Worm (Caenorhabditis elegans) whole organism, L4 larva: ENCODE measurements around the gene rme-1.

Source experiments
- F37D6.2 ChIP-seq: sonication (generic microtip); optimal IDR thresholded peaks from 2 replicates; lab custom pipeline; 2016; ENCODE audit warnings: mild to moderate bottlenecking, missing genetic modification characterization, missing compliant biosample characterization
- F44E2.7 ChIP-seq: fragments of 200-800 bp; sonication (Bioruptor generic); IDR thresholded peaks from 2 replicates; pipeline ENCODE4 v2.1.2; 2022; ENCODE audit warnings: missing genetic modification characterization, missing compliant biosample characterization
- F49E8.2 ChIP-seq: sonication (generic microtip); optimal IDR thresholded peaks from 2 replicates; lab custom pipeline; 2016; ENCODE audit warnings: missing compliant biosample characterization, mild to moderate bottlenecking, missing genetic modification characterization, borderline replicate concordance
- R02D3.7 ChIP-seq: fragments of 150-350 bp; sonication (generic microtip); optimal IDR thresholded peaks from 3 replicates; lab custom pipeline; 2014; ENCODE audit warnings: missing biosample characterization, missing genetic modification characterization
- T26A8.4 ChIP-seq: fragments of 200-800 bp; sonication (Bioruptor generic); IDR thresholded peaks from 2 replicates; pipeline ENCODE4 v1.3.6; 2022; ENCODE audit warnings: missing genetic modification characterization, missing compliant biosample characterization
- Y48G9A.11 ChIP-seq: fragments of 200-800 bp; sonication (Bioruptor generic); IDR thresholded peaks from 2 replicates; pipeline ENCODE4 v1.3.6; 2022; ENCODE audit warnings: missing genetic modification reagents, missing genetic modification characterization, missing compliant biosample characterization
- Y75B8A.6 ChIP-seq: fragments of 200-800 bp; sonication (Bioruptor generic); IDR thresholded peaks from 2 replicates; pipeline ENCODE4 v1.3.6; 2022; ENCODE audit warnings: missing genetic modification reagents, missing genetic modification characterization, missing compliant biosample characterization
- ZK337.2 ChIP-seq: fragments of 200-800 bp; sonication (Bioruptor generic); IDR thresholded peaks from 2 replicates; pipeline ENCODE4 v1.3.6; 2022; ENCODE audit warnings: missing genetic modification reagents, missing genetic modification characterization, missing compliant biosample characterization
- ZK546.5 ChIP-seq, 2 experiments: sonication (generic microtip); optimal IDR thresholded peaks; 2 replicates each; lab custom pipeline; 2017; ENCODE audit warnings: missing biosample characterization in 2 of 2, missing genetic modification characterization in 2 of 2
- ama-1 ChIP-seq: fragments of 150-350 bp; optimal IDR thresholded peaks from 2 replicates; lab custom pipeline; 2014; ENCODE audit warnings: inconsistent platforms, mixed read lengths
- arid-1 ChIP-seq: fragments of 200-800 bp; sonication (Bioruptor generic); conservative IDR thresholded peaks from 2 replicates; pipeline ENCODE4 v1.3.6; 2022; ENCODE audit warnings: missing genetic modification reagents, missing genetic modification characterization, missing compliant biosample characterization
- attf-4 ChIP-seq: sonication (generic microtip); optimal IDR thresholded peaks from 3 replicates; lab custom pipeline; 2017; ENCODE audit warnings: missing biosample characterization, missing genetic modification characterization
- ceh-20 ChIP-seq: fragments of 200-800 bp; sonication (Bioruptor generic); IDR thresholded peaks from 2 replicates; pipeline ENCODE4 v1.3.6; 2022; ENCODE audit warnings: missing genetic modification reagents, missing genetic modification characterization, missing compliant biosample characterization
- ces-1 ChIP-seq: fragments of 150-350 bp; sonication (generic microtip); optimal IDR thresholded peaks from 4 replicates; lab custom pipeline; 2014; ENCODE audit warnings: missing biosample characterization, missing genetic modification reagents, missing genetic modification characterization
- cey-2 ChIP-seq: sonication (generic microtip); optimal IDR thresholded peaks from 3 replicates; lab custom pipeline; 2017; ENCODE audit warnings: missing genetic modification characterization, mild to moderate bottlenecking, missing compliant biosample characterization, antibody characterized with exemption, borderline replicate concordance; ENCODE audit not compliant: insufficient read depth
- ctbp-1 ChIP-seq: fragments of 200-800 bp; sonication (Bioruptor generic); IDR thresholded peaks from 2 replicates; pipeline ENCODE4 v1.3.6; 2022; ENCODE audit warnings: missing genetic modification reagents, missing genetic modification characterization, missing compliant biosample characterization
- dmd-6 ChIP-seq: fragments of 200-800 bp; sonication (Bioruptor generic); IDR thresholded peaks from 2 replicates; pipeline ENCODE4 v1.3.6; 2022; ENCODE audit warnings: missing genetic modification reagents, missing genetic modification characterization, missing compliant biosample characterization
- duxl-1 ChIP-seq: sonication (generic microtip); optimal IDR thresholded peaks from 2 replicates; lab custom pipeline; 2016; ENCODE audit warnings: mild to moderate bottlenecking, missing genetic modification characterization, moderate library complexity, missing compliant biosample characterization; ENCODE audit not compliant: poor library complexity
- dve-1 ChIP-seq: sonication (generic microtip); optimal IDR thresholded peaks from 2 replicates; lab custom pipeline; 2017; ENCODE audit warnings: antibody characterized with exemption, mild to moderate bottlenecking, missing genetic modification characterization, missing compliant biosample characterization; ENCODE audit not compliant: insufficient read depth
- fos-1 ChIP-seq: fragments of 150-350 bp; optimal IDR thresholded peaks from 2 replicates; lab custom pipeline; 2014; ENCODE audit warnings: missing biosample characterization, missing genetic modification characterization
- hlh-30 ChIP-seq: sonication (generic microtip); optimal IDR thresholded peaks from 2 replicates; lab custom pipeline; 2017; ENCODE audit warnings: antibody characterized with exemption, mild to moderate bottlenecking, missing genetic modification characterization, missing compliant biosample characterization; ENCODE audit not compliant: insufficient read depth
- lin-13 ChIP-seq: fragments of 150-350 bp; optimal IDR thresholded peaks from 2 replicates; lab custom pipeline; 2014; ENCODE audit warnings: missing biosample characterization, missing genetic modification reagents, missing genetic modification characterization
- lir-3 ChIP-seq: sonication (generic microtip); optimal IDR thresholded peaks from 2 replicates; lab custom pipeline; 2016; ENCODE audit warnings: mild to moderate bottlenecking, missing genetic modification characterization, missing compliant biosample characterization
- mep-1 ChIP-seq: fragments of 150-350 bp; sonication (generic microtip); optimal IDR thresholded peaks from 3 replicates; lab custom pipeline; 2014; ENCODE audit warnings: missing biosample characterization, missing genetic modification characterization
- mes-2 ChIP-seq: sonication (generic microtip); optimal IDR thresholded peaks from 2 replicates; lab custom pipeline; 2016; ENCODE audit warnings: missing genotype, mild to moderate bottlenecking, missing genetic modification characterization, missing compliant biosample characterization; ENCODE audit not compliant: poor library complexity, severe bottlenecking
- nhr-25 ChIP-seq: sonication (generic microtip); optimal IDR thresholded peaks from 2 replicates; lab custom pipeline; 2017; ENCODE audit warnings: missing genetic modification characterization, mild to moderate bottlenecking, missing compliant biosample characterization, antibody characterized with exemption, moderate library complexity, borderline replicate concordance; ENCODE audit not compliant: insufficient read depth
- nhr-76 ChIP-seq: fragments of 150-350 bp; optimal IDR thresholded peaks from 2 replicates; lab custom pipeline; 2014; ENCODE audit warnings: missing biosample characterization, missing genetic modification characterization
- nhr-77 ChIP-seq: fragments of 150-350 bp; optimal IDR thresholded peaks from 2 replicates; lab custom pipeline; 2014; ENCODE audit warnings: missing biosample characterization, missing genetic modification characterization
- pqm-1 ChIP-seq: sonication (generic microtip); optimal IDR thresholded peaks from 2 replicates; lab custom pipeline; 2017; ENCODE audit warnings: missing biosample characterization, missing genetic modification characterization
- set-16 ChIP-seq: fragments of 200-800 bp; sonication (Bioruptor generic); IDR thresholded peaks from 2 replicates; pipeline ENCODE4 v1.3.6; 2022; ENCODE audit warnings: missing genetic modification reagents, missing genetic modification characterization, missing compliant biosample characterization
- tra-1 ChIP-seq: fragments of 200-800 bp; sonication (Bioruptor generic); IDR thresholded peaks from 2 replicates; pipeline ENCODE4 v1.3.6; 2022; ENCODE audit warnings: missing genetic modification reagents, missing genetic modification characterization, missing compliant biosample characterization
- unc-130 ChIP-seq: sonication (generic microtip); optimal IDR thresholded peaks from 2 replicates; lab custom pipeline; 2016; ENCODE audit warnings: missing genetic modification reagents, missing genetic modification characterization, missing compliant biosample characterization
- unc-62 ChIP-seq, 3 experiments: fragments of 150-350 bp in 1 of 3; sonication (generic microtip); optimal IDR thresholded peaks in 2 of 3; peaks in 1 of 3; 1 replicate in 1 of 3; 2 replicates in 2 of 3; lab custom pipeline; 2014 to 2017; ENCODE audit warnings: missing biosample characterization in 3 of 3, missing genetic modification characterization in 3 of 3, missing genetic modification reagents in 3 of 3, missing genotype in 1 of 3
- zag-1 ChIP-seq: fragments of 150-350 bp; optimal IDR thresholded peaks from 2 replicates; lab custom pipeline; 2014; ENCODE audit warnings: missing biosample characterization, missing genetic modification characterization
- zip-2 ChIP-seq: fragments of 150-350 bp; optimal IDR thresholded peaks from 2 replicates; lab custom pipeline; 2014; ENCODE audit warnings: missing biosample characterization, missing genetic modification characterization
- ztf-7 ChIP-seq: fragments of 150-350 bp; optimal IDR thresholded peaks from 2 replicates; lab custom pipeline; 2014; ENCODE audit warnings: missing biosample characterization, missing genetic modification characterization

rme-1 gene

ce11 chrV:6214465-6214864 is 5.8 kb downstream of the rme-1 start:
- TF ChIP-seq Y48G9A.11 (peak; percentile 21; the same call in 1 of the 2 replicates), unc-130 (GFP tag; lab: Kevin White, UChicago) (peak; percentile 51), F49E8.2 (tag; lab: Kevin White, UChicago) (no peak)

- no peak for TF ChIP-seq fos-1 (tag; lab: Kevin White, UChicago)
Observed at ce11 chrV:6217142-6217541, 8.5 kb downstream of the rme-1 start.

- TF ChIP-seq dmd-6 (GFP tag; lab: Robert Waterston, UW) (no peak), ceh-20 (GFP tag; lab: Robert Waterston, UW) (no peak), nhr-76 (no peak), zag-1 (tag; lab: Kevin White, UChicago) (no peak), arid-1 (GFP tag; lab: Robert Waterston, UW) (no peak), duxl-1 (tag; lab: Kevin White, UChicago) (no peak), R02D3.7 (tag; lab: Kevin White, UChicago) (no peak), tra-1 (no peak), ZK546.5 (tag; optimal IDR thresholded peaks at IDR 0.05; lab: Kevin White, UChicago) (no peak), attf-4 (no peak), set-16 (GFP tag; lab: Robert Waterston, UW) (no peak), unc-130 (GFP tag; lab: Kevin White, UChicago) (no peak), ama-1 (no peak), F44E2.7 (GFP tag; lab: Robert Waterston, UW) (no peak), cey-2 (no peak), lir-3 (tag; lab: Kevin White, UChicago) (no peak), mep-1 (tag; lab: Kevin White, UChicago) (no peak), Y75B8A.6 (no peak)
- TF ChIP-seq, all 104 proteins: peak for 0
Observed at ce11 chrV:6217834-6218233, 9.1 kb downstream of the rme-1 start, which contains the start of gene str-206. TSS of gene str-206 (plus strand) at chrV:6218134.

ce11 chrV:6220752-6221151 is 12.1 kb downstream of the rme-1 start:
- peak; percentile 16; the same call in 1 of the 2 replicates for TF ChIP-seq T26A8.4 (GFP tag; lab: Robert Waterston, UW)
- TF ChIP-seq nhr-77 (tag; lab: Kevin White, UChicago): peak; percentile 25
- no peak for TF ChIP-seq pqm-1 (tag; lab: Kevin White, UChicago)
- TF ChIP-seq mep-1 (tag; lab: Kevin White, UChicago): peak; percentile 41
- peak; percentile 18 for TF ChIP-seq dmd-6 (GFP tag; lab: Robert Waterston, UW)
- TF ChIP-seq hlh-30 (tag; lab: Kevin White, UChicago): no peak
- no peak for TF ChIP-seq Y75B8A.6
- no peak for TF ChIP-seq ztf-7
- TF ChIP-seq dve-1 (tag; lab: Kevin White, UChicago): peak; percentile 10
- TF ChIP-seq ces-1 (GFP tag; lab: Kevin White, UChicago): no peak
- no peak for TF ChIP-seq zip-2
- no peak for TF ChIP-seq F37D6.2 (tag; lab: Kevin White, UChicago)
- peak in 1 of 2 experiments; percentile 72 for TF ChIP-seq unc-62 (GFP tag; optimal IDR thresholded peaks at IDR 0.05 in 1 of 2; lab: Kevin White, UChicago)
- no peak for TF ChIP-seq unc-62 (tag; optimal IDR thresholded peaks at IDR 0.05; lab: Kevin White, UChicago)
- TF ChIP-seq mes-2: peak; percentile 5
- no peak for TF ChIP-seq ctbp-1 (GFP tag; lab: Robert Waterston, UW)
- peak; percentile 20 for TF ChIP-seq ama-1
- TF ChIP-seq lin-13 (GFP tag; lab: Kevin White, UChicago): no peak
- TF ChIP-seq nhr-25 (tag; lab: Kevin White, UChicago): peak; percentile 44
- no peak for TF ChIP-seq ZK337.2 (GFP tag; lab: Robert Waterston, UW)
